Worm (Caenorhabditis elegans): ENCODE data around the gene R08F11.7.

DNA sequence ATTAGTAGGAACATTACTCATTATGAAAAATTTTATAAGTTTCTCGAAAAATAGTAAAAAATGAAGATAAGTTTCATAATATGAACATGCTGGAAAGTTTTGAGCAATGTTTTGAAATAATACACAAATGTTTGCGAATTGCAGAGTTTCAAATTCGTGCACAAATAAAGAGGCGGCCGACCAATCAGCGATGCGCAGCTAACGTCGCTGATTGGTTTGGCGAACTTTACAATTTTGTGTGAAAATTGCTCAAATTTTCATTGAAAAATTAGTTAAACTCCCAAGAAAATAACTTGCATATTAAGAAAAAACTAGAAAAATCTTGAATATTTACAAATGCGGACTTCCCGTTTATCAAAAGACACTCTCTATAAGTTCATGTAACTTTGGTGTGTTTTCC, 42.8 kb downstream of the R08F11.7 start:
- no peak for TF ChIP-seq lir-3 (tag; optimal IDR thresholded peaks at IDR 0.05; ENCODE audit: poor library complexity)
- TF ChIP-seq unc-62 (GFP tag; optimal IDR thresholded peaks at IDR 0.05), result no peak
- no peak for TF ChIP-seq nhr-237 (tag; optimal IDR thresholded peaks at IDR 0.05)
- no peak for TF ChIP-seq elt-3 (tag; optimal IDR thresholded peaks at IDR 0.05)
